Worm (Caenorhabditis elegans) whole organism, L4 larva: ENCODE results near the gene grl-18.

ENCODE experiments used
- F44E2.7 ChIP-seq: fragments of 200-800 bp; sonication (Bioruptor generic); IDR thresholded peaks from 2 replicates; pipeline ENCODE4 v2.1.2; 2022; ENCODE audit warnings: missing genetic modification characterization, missing compliant biosample characterization
- F49E8.2 ChIP-seq: sonication (generic microtip); optimal IDR thresholded peaks from 2 replicates; lab custom pipeline; 2016; ENCODE audit warnings: missing compliant biosample characterization, mild to moderate bottlenecking, missing genetic modification characterization, borderline replicate concordance
- T20F7.1 ChIP-seq: fragments of 200-800 bp; sonication (Bioruptor generic); optimal IDR thresholded peaks from 2 replicates; lab custom pipeline; 2018; ENCODE audit warnings: mild to moderate bottlenecking, missing genetic modification characterization, missing compliant biosample characterization
- Y48G9A.11 ChIP-seq: fragments of 200-800 bp; sonication (Bioruptor generic); IDR thresholded peaks from 2 replicates; pipeline ENCODE4 v1.3.6; 2022; ENCODE audit warnings: missing genetic modification reagents, missing genetic modification characterization, missing compliant biosample characterization
- aha-1 ChIP-seq: fragments of 150-350 bp; peaks from one replicate; lab custom pipeline; 2014; ENCODE audit warnings: missing biosample characterization, missing genetic modification characterization
- aly-2 ChIP-seq: sonication (generic microtip); optimal IDR thresholded peaks from 2 replicates; lab custom pipeline; 2018; ENCODE audit warnings: missing biosample characterization, missing genetic modification characterization
- arid-1 ChIP-seq: fragments of 200-800 bp; sonication (Bioruptor generic); conservative IDR thresholded peaks from 2 replicates; pipeline ENCODE4 v1.3.6; 2022; ENCODE audit warnings: missing genetic modification reagents, missing genetic modification characterization, missing compliant biosample characterization
- ceh-62 ChIP-seq: sonication (generic microtip); optimal IDR thresholded peaks from 2 replicates; lab custom pipeline; 2017; ENCODE audit warnings: missing biosample characterization, missing genetic modification characterization
- ces-1 ChIP-seq: fragments of 150-350 bp; sonication (generic microtip); optimal IDR thresholded peaks from 4 replicates; lab custom pipeline; 2014; ENCODE audit warnings: missing biosample characterization, missing genetic modification reagents, missing genetic modification characterization
- daf-16 ChIP-seq, 3 experiments: sonication (generic microtip); optimal IDR thresholded peaks; 2 replicates each; lab custom pipeline; 2016 to 2017; ENCODE audit warnings: missing genetic modification characterization in 3 of 3, missing genetic modification reagents in 3 of 3, mild to moderate bottlenecking in 2 of 3, missing compliant biosample characterization in 2 of 3, missing biosample characterization in 1 of 3, moderate library complexity in 1 of 3
- daf-8 ChIP-seq: fragments of 200-800 bp; sonication (Bioruptor generic); IDR thresholded peaks from 2 replicates; pipeline ENCODE4 v1.3.6; 2022; ENCODE audit warnings: missing genetic modification characterization, missing compliant biosample characterization
- dmd-6 ChIP-seq: fragments of 200-800 bp; sonication (Bioruptor generic); IDR thresholded peaks from 2 replicates; pipeline ENCODE4 v1.3.6; 2022; ENCODE audit warnings: missing genetic modification reagents, missing genetic modification characterization, missing compliant biosample characterization
- dmd-8 ChIP-seq: fragments of 200-800 bp; sonication (Bioruptor generic); IDR thresholded peaks from 2 replicates; pipeline ENCODE4 v1.3.6; 2022; ENCODE audit warnings: missing genetic modification characterization, missing compliant biosample characterization
- dve-1 ChIP-seq: sonication (generic microtip); optimal IDR thresholded peaks from 2 replicates; lab custom pipeline; 2017; ENCODE audit warnings: antibody characterized with exemption, mild to moderate bottlenecking, missing genetic modification characterization, missing compliant biosample characterization; ENCODE audit not compliant: insufficient read depth
- gei-8 ChIP-seq: fragments of 200-800 bp; sonication (Bioruptor generic); optimal IDR thresholded peaks from 2 replicates; lab custom pipeline; 2018; ENCODE audit warnings: mild to moderate bottlenecking, missing genetic modification characterization, missing compliant biosample characterization
- hlh-30 ChIP-seq: sonication (generic microtip); optimal IDR thresholded peaks from 2 replicates; lab custom pipeline; 2017; ENCODE audit warnings: antibody characterized with exemption, mild to moderate bottlenecking, missing genetic modification characterization, missing compliant biosample characterization; ENCODE audit not compliant: insufficient read depth
- hmg-1.1 ChIP-seq: fragments of 200-800 bp; sonication (Bioruptor generic); IDR thresholded peaks from 2 replicates; pipeline ENCODE4 v1.3.6; 2022; ENCODE audit warnings: missing genetic modification reagents, missing genetic modification characterization, missing compliant biosample characterization
- lim-7 ChIP-seq: fragments of 200-800 bp; sonication (Bioruptor generic); IDR thresholded peaks from 2 replicates; pipeline ENCODE4 v1.3.6; 2022; ENCODE audit warnings: missing genetic modification characterization, missing compliant biosample characterization
- lin-29 ChIP-seq: fragments of 200-800 bp; sonication (Bioruptor generic); IDR thresholded peaks from 2 replicates; pipeline ENCODE4 v1.3.6; 2022; ENCODE audit warnings: missing genetic modification reagents, missing genetic modification characterization, missing compliant biosample characterization
- lin-38 ChIP-seq: fragments of 200-800 bp; sonication (Bioruptor generic); IDR thresholded peaks from 2 replicates; pipeline ENCODE4 v1.3.6; 2022; ENCODE audit warnings: missing genetic modification reagents, missing genetic modification characterization, missing compliant biosample characterization
- lsy-2 ChIP-seq, 2 experiments: fragments of 150-350 bp in 1 of 2; sonication (generic microtip) in 1 of 2; optimal IDR thresholded peaks; 2 replicates each; lab custom pipeline; 2014 to 2017; ENCODE audit warnings: missing biosample characterization in 2 of 2, missing genetic modification characterization in 2 of 2
- madf-9 ChIP-seq: fragments of 200-800 bp; sonication (Bioruptor generic); conservative IDR thresholded peaks from 2 replicates; pipeline ENCODE4 v1.3.6; 2022; ENCODE audit warnings: missing genetic modification reagents, missing genetic modification characterization, missing compliant biosample characterization
- mdl-1 ChIP-seq, 2 experiments: fragments of 150-350 bp in 1 of 2; sonication (generic microtip) in 1 of 2; optimal IDR thresholded peaks; 2 replicates each; lab custom pipeline; 2014 to 2017; ENCODE audit warnings: missing biosample characterization in 2 of 2, missing genetic modification characterization in 2 of 2
- mdt-29 ChIP-seq: fragments of 200-800 bp; sonication (Bioruptor generic); IDR thresholded peaks from 2 replicates; pipeline ENCODE4 v1.3.6; 2022; ENCODE audit warnings: missing genetic modification reagents, missing genetic modification characterization, missing compliant biosample characterization
- mxl-2 ChIP-seq: fragments of 200-800 bp; sonication (Bioruptor generic); conservative IDR thresholded peaks from 2 replicates; pipeline ENCODE4 v1.3.6; 2022; ENCODE audit warnings: missing genetic modification reagents, missing genetic modification characterization, missing compliant biosample characterization
- mxl-3 ChIP-seq: fragments of 200-800 bp; sonication (Bioruptor generic); optimal IDR thresholded peaks from 2 replicates; lab custom pipeline; 2018; ENCODE audit warnings: mild to moderate bottlenecking, missing genetic modification characterization, missing compliant biosample characterization
- nhr-10 ChIP-seq: fragments of 150-350 bp; optimal IDR thresholded peaks from 2 replicates; lab custom pipeline; 2014; ENCODE audit warnings: missing biosample characterization, missing genetic modification characterization
- nhr-41 ChIP-seq: fragments of 200-800 bp; sonication (Bioruptor generic); IDR thresholded peaks from 2 replicates; pipeline ENCODE4 v1.3.6; 2022; ENCODE audit warnings: missing genetic modification reagents, missing genetic modification characterization, missing compliant biosample characterization
- nhr-42 ChIP-seq: fragments of 200-800 bp; sonication (Bioruptor generic); IDR thresholded peaks from 2 replicates; pipeline ENCODE4 v1.3.6; 2022; ENCODE audit warnings: missing genetic modification characterization, missing compliant biosample characterization
- nhr-6 ChIP-seq: fragments of 150-350 bp; optimal IDR thresholded peaks from 2 replicates; lab custom pipeline; 2014; ENCODE audit warnings: missing biosample characterization, missing genetic modification characterization
- pqm-1 ChIP-seq: sonication (generic microtip); optimal IDR thresholded peaks from 2 replicates; lab custom pipeline; 2017; ENCODE audit warnings: missing biosample characterization, missing genetic modification characterization
- saeg-2 ChIP-seq: fragments of 200-800 bp; sonication (Bioruptor generic); IDR thresholded peaks from 2 replicates; pipeline ENCODE4 v1.3.6; 2022; ENCODE audit warnings: missing genetic modification reagents, missing genetic modification characterization, missing compliant biosample characterization
- set-16 ChIP-seq: fragments of 200-800 bp; sonication (Bioruptor generic); IDR thresholded peaks from 2 replicates; pipeline ENCODE4 v1.3.6; 2022; ENCODE audit warnings: missing genetic modification reagents, missing genetic modification characterization, missing compliant biosample characterization
- tag-97 ChIP-seq: fragments of 200-800 bp; sonication (Bioruptor generic); IDR thresholded peaks from 2 replicates; pipeline ENCODE4 v1.3.6; 2022; ENCODE audit warnings: missing genetic modification characterization, missing compliant biosample characterization
- unc-62 ChIP-seq, 3 experiments: fragments of 150-350 bp in 1 of 3; sonication (generic microtip); optimal IDR thresholded peaks in 2 of 3; peaks in 1 of 3; 1 replicate in 1 of 3; 2 replicates in 2 of 3; lab custom pipeline; 2014 to 2017; ENCODE audit warnings: missing biosample characterization in 3 of 3, missing genetic modification characterization in 3 of 3, missing genetic modification reagents in 3 of 3, missing genotype in 1 of 3
- vab-7 ChIP-seq: fragments of 200-800 bp; sonication (Bioruptor generic); IDR thresholded peaks from 2 replicates; pipeline ENCODE4 v1.3.6; 2022; ENCODE audit warnings: missing genetic modification reagents, missing genetic modification characterization, missing compliant biosample characterization
- zfp-2 ChIP-seq: sonication (generic microtip); optimal IDR thresholded peaks from 2 replicates; lab custom pipeline; 2016; ENCODE audit warnings: mild to moderate bottlenecking, missing genetic modification characterization, missing compliant biosample characterization
- zfp-3 ChIP-seq: fragments of 200-800 bp; sonication (Bioruptor generic); conservative IDR thresholded peaks from 2 replicates; pipeline ENCODE4 v1.3.6; 2022; ENCODE audit warnings: missing genetic modification reagents, missing genetic modification characterization, missing compliant biosample characterization
- zip-11 ChIP-seq: fragments of 200-800 bp; sonication (Bioruptor generic); IDR thresholded peaks from 2 replicates; pipeline ENCODE4 v1.3.6; 2022; ENCODE audit warnings: missing genetic modification characterization, missing compliant biosample characterization

grl-18 gene

ce11 chrV:5504807-5505442, 16.3 kb upstream of the grl-18 start, which contains the start of the genes dnj-19 and nhr-47 (continued):
- TF ChIP-seq ces-1 (no peak), lsy-2 (tag; optimal IDR thresholded peaks at IDR 0.05; lab: Kevin White, UChicago) (peak; percentile 54 to 92), nhr-6 (tag; lab: Kevin White, UChicago) (peak; percentile 52), arid-1 (peak; percentile 81), hmg-1.1 (GFP tag; lab: Robert Waterston, UW) (peak; percentile 95), daf-16 (GFP tag; optimal IDR thresholded peaks at IDR 0.05; lab: Kevin White, UChicago) (peak in 1 of 2 experiments; percentile 66), daf-16 (tag; optimal IDR thresholded peaks at IDR 0.05; lab: Kevin White, UChicago) (peak; percentile 73), nhr-10 (tag; lab: Kevin White, UChicago) (no peak), mdt-29 (peak; percentile 75), vab-7 (GFP tag; lab: Robert Waterston, UW) (peak; percentile 63), nhr-42 (GFP tag; lab: Robert Waterston, UW) (peak; percentile 91)

- TF ChIP-seq aha-1 (tag; lab: Kevin White, UChicago): peak; percentile 16
- TF ChIP-seq ceh-62 (tag; lab: Kevin White, UChicago): no peak
- TF ChIP-seq nhr-41 (GFP tag; lab: Robert Waterston, UW): no peak
- TF ChIP-seq F44E2.7: 0 out of 2 replicates have a peak, but pooled peaks have one; percentile 9
- peak; percentile 58 for TF ChIP-seq set-16 (GFP tag; lab: Robert Waterston, UW)
These were observed 15.6 kb upstream of the grl-18 start for ce11 chrV:5504295-5504694.

- TF ChIP-seq daf-16 (GFP tag; optimal IDR thresholded peaks at IDR 0.05; lab: Kevin White, UChicago): peak in 1 of 2 experiments; percentile 46
- TF ChIP-seq daf-16 (tag; optimal IDR thresholded peaks at IDR 0.05; lab: Kevin White, UChicago): no peak
- no peak for TF ChIP-seq mxl-2 (GFP tag; lab: Robert Waterston, UW)
- TF ChIP-seq mdl-1 (tag; optimal IDR thresholded peaks at IDR 0.05; lab: Kevin White, UChicago): no peak
- TF ChIP-seq mxl-3 (GFP tag; lab: Kevin White, UChicago): no peak
- TF ChIP-seq mdt-29: 0 out of 2 replicates have a peak, but pooled peaks have one; percentile 46
- no peak for TF ChIP-seq unc-62 (GFP tag; optimal IDR thresholded peaks at IDR 0.05 in 1 of 2; lab: Kevin White, UChicago)
- TF ChIP-seq unc-62 (tag; optimal IDR thresholded peaks at IDR 0.05; lab: Kevin White, UChicago): no peak
- no peak for TF ChIP-seq F49E8.2 (tag; lab: Kevin White, UChicago)
- peak; percentile 52; the same call in 1 of the 2 replicates for TF ChIP-seq Y48G9A.11 (GFP tag; lab: Robert Waterston, UW)
- no peak for TF ChIP-seq dmd-6 (GFP tag; lab: Robert Waterston, UW)
- TF ChIP-seq zip-11 (GFP tag; lab: Robert Waterston, UW): no peak
- TF ChIP-seq saeg-2 (GFP tag; lab: Robert Waterston, UW): no peak
These were observed 14.0 kb upstream of the grl-18 start for ce11 chrV:5502701-5503100.

- no peak for TF ChIP-seq aly-2 (tag; lab: Kevin White, UChicago)
- no peak for TF ChIP-seq zfp-2 (tag; lab: Kevin White, UChicago)
- no peak for TF ChIP-seq dve-1 (tag; lab: Kevin White, UChicago)
- TF ChIP-seq zfp-3 (GFP tag; lab: Robert Waterston, UW): no peak
- TF ChIP-seq mdl-1 (tag; optimal IDR thresholded peaks at IDR 0.05; lab: Kevin White, UChicago): no peak
- TF ChIP-seq daf-8 (GFP tag; lab: Robert Waterston, UW): no peak
- TF ChIP-seq pqm-1: no peak
- TF ChIP-seq madf-9 (GFP tag; lab: Robert Waterston, UW): no peak
- TF ChIP-seq hlh-30 (tag; lab: Kevin White, UChicago): no peak
- TF ChIP-seq gei-8 (GFP tag; lab: Kevin White, UChicago): no peak
- no peak for TF ChIP-seq tag-97 (GFP tag; lab: Robert Waterston, UW)
- TF ChIP-seq T20F7.1 (GFP tag; lab: Kevin White, UChicago): no peak
- TF ChIP-seq dmd-8 (GFP tag; lab: Robert Waterston, UW): no peak
- no peak for TF ChIP-seq lin-38 (GFP tag; lab: Robert Waterston, UW)
- no peak for TF ChIP-seq F44E2.7
- TF ChIP-seq lim-7 (GFP tag; lab: Robert Waterston, UW): no peak
- TF ChIP-seq lin-29 (GFP tag; lab: Robert Waterston, UW): no peak
These were observed 10.8 kb upstream of the grl-18 start for ce11 chrV:5499475-5499874.
